Fruit fly (Drosophila melanogaster) whole organism, embryonic: Measurements from ENCODE around the gene pall.
A peak's percentile ranks its signal among the peaks of the same experiment; 100 is the strongest.

Source experiments
- Abd-B ChIP-seq: fragments of 200-800 bp; sonication (Bioruptor generic); optimal IDR thresholded peaks from 2 replicates; lab custom pipeline; 2018; ENCODE audit warnings: missing biosample characterization, mild to moderate bottlenecking, missing genetic modification characterization, moderate library complexity
- Ada2b ChIP-seq: fragments of 200-800 bp; sonication (Bioruptor generic); IDR thresholded peaks from 2 replicates; pipeline ENCODE4 v1.3.6; 2022; ENCODE audit warnings: missing biosample characterization, missing genetic modification characterization
- CG11093 ChIP-seq: fragments of 200-800 bp; sonication (Bioruptor generic); IDR thresholded peaks from 3 replicates; pipeline ENCODE4 v1.3.6; 2022; ENCODE audit warnings: missing biosample characterization, missing genetic modification characterization
- CG12071 ChIP-seq: fragments of 200-800 bp; sonication (Bioruptor generic); optimal IDR thresholded peaks from 3 replicates; lab custom pipeline; 2018; ENCODE audit warnings: missing biosample characterization, mild to moderate bottlenecking, missing genetic modification characterization
- CG12155 ChIP-seq: fragments of 200-800 bp; sonication (Bioruptor generic); optimal IDR thresholded peaks from 3 replicates; lab custom pipeline; 2016; ENCODE audit warnings: missing biosample characterization, missing genetic modification characterization
- CG13775 ChIP-seq: fragments of 200-800 bp; sonication (Bioruptor generic); optimal IDR thresholded peaks from 3 replicates; lab custom pipeline; 2017; ENCODE audit warnings: missing biosample characterization, mild to moderate bottlenecking, missing genetic modification characterization
- CG14014 ChIP-seq: fragments of 200-800 bp; sonication (Bioruptor generic); IDR thresholded peaks from 2 replicates; pipeline ENCODE4 v1.3.6; 2022; ENCODE audit warnings: missing biosample characterization, missing genetic modification characterization
- CG15011 ChIP-seq: fragments of 200-800 bp; sonication (Bioruptor generic); optimal IDR thresholded peaks from 3 replicates; lab custom pipeline; 2018; ENCODE audit warnings: missing biosample characterization, mild to moderate bottlenecking, missing genetic modification characterization
- CG17568 ChIP-seq: fragments of 200-800 bp; sonication (Bioruptor generic); optimal IDR thresholded peaks from 2 replicates; lab custom pipeline; 2018; ENCODE audit warnings: missing biosample characterization, mild to moderate bottlenecking, missing genetic modification characterization, moderate library complexity
- CG2120 ChIP-seq: fragments of 200-800 bp; sonication (Bioruptor generic); optimal IDR thresholded peaks from 3 replicates; lab custom pipeline; 2016; ENCODE audit warnings: missing biosample characterization, missing genetic modification characterization
- CG3281 ChIP-seq: fragments of 200-800 bp; sonication (Bioruptor generic); optimal IDR thresholded peaks from 3 replicates; lab custom pipeline; 2017; ENCODE audit warnings: missing biosample characterization, mild to moderate bottlenecking, missing genetic modification characterization
- CG3407 ChIP-seq: fragments of 200-800 bp; sonication (Bioruptor generic); optimal IDR thresholded peaks from 2 replicates; lab custom pipeline; 2018; ENCODE audit warnings: missing biosample characterization, mild to moderate bottlenecking, missing genetic modification characterization
- CG6272 ChIP-seq: fragments of 200-800 bp; sonication (Bioruptor generic); IDR thresholded peaks from 2 replicates; pipeline ENCODE4 v1.3.6; 2022; ENCODE audit warnings: missing biosample characterization, missing genetic modification characterization
- CG9817 ChIP-seq: fragments of 200-800 bp; sonication (Bioruptor generic); optimal IDR thresholded peaks from 2 replicates; lab custom pipeline; 2018; ENCODE audit warnings: missing biosample characterization, mild to moderate bottlenecking, missing genetic modification characterization, moderate library complexity
- CG9876 ChIP-seq: fragments of 200-800 bp; sonication (Bioruptor generic); optimal IDR thresholded peaks from 2 replicates; lab custom pipeline; 2016; ENCODE audit warnings: missing biosample characterization, missing genetic modification characterization
- CrebB ChIP-seq: fragments of 200-800 bp; sonication (Bioruptor generic); optimal IDR thresholded peaks from 3 replicates; lab custom pipeline; 2018; ENCODE audit warnings: missing biosample characterization, mild to moderate bottlenecking, missing genetic modification characterization
- H15 ChIP-seq: fragments of 200-800 bp; sonication (Bioruptor generic); IDR thresholded peaks from 3 replicates; pipeline ENCODE4 v1.3.6; 2022; ENCODE audit warnings: missing biosample characterization, missing genetic modification characterization
- H2.0 ChIP-seq: fragments of 200-800 bp; sonication (Bioruptor generic); IDR thresholded peaks from 2 replicates; pipeline ENCODE4 v1.3.6; 2022; ENCODE audit warnings: missing biosample characterization, missing genetic modification characterization
- Hey ChIP-seq: fragments of 200-800 bp; sonication (Bioruptor generic); optimal IDR thresholded peaks from 3 replicates; lab custom pipeline; 2018; ENCODE audit warnings: missing biosample characterization, mild to moderate bottlenecking, missing genetic modification characterization
- Hsf ChIP-seq: fragments of 200-800 bp; sonication (Bioruptor generic); optimal IDR thresholded peaks from 3 replicates; lab custom pipeline; 2016; ENCODE audit warnings: missing biosample characterization, missing genetic modification characterization
- Lpt ChIP-seq: fragments of >200 bp; optimal IDR thresholded peaks from 2 replicates; lab custom pipeline; 2018; ENCODE audit warnings: missing biosample characterization, missing genetic modification characterization
- MTF-1 ChIP-seq: fragments of 200-800 bp; sonication (Bioruptor generic); optimal IDR thresholded peaks from 2 replicates; lab custom pipeline; 2018; ENCODE audit warnings: missing biosample characterization, mild to moderate bottlenecking, missing genetic modification characterization, borderline replicate concordance
- Rfx ChIP-seq: fragments of 200-800 bp; sonication (Bioruptor generic); IDR thresholded peaks from 2 replicates; pipeline ENCODE4 v1.3.6; 2022; ENCODE audit warnings: missing biosample characterization, missing genetic modification characterization
- Six4 ChIP-seq: fragments of 200-800 bp; sonication (Bioruptor generic); optimal IDR thresholded peaks from 2 replicates; lab custom pipeline; 2016; ENCODE audit warnings: missing biosample characterization, missing genetic modification characterization
- Sry-β ChIP-seq: fragments of 200-800 bp; sonication (Bioruptor generic); optimal IDR thresholded peaks from 2 replicates; lab custom pipeline; 2018; ENCODE audit warnings: missing biosample characterization, mild to moderate bottlenecking, missing genetic modification characterization, moderate library complexity
- Stat92E ChIP-seq, 3 experiments: fragments of >200 bp in 2 of 3; fragments of 200-800 bp in 1 of 3; sonication (Bioruptor generic) in 1 of 3; optimal IDR thresholded peaks; 2 replicates each; lab custom pipeline; 2017 to 2019; ENCODE audit warnings: missing biosample characterization in 3 of 3, missing genetic modification characterization in 3 of 3, mild to moderate bottlenecking in 1 of 3, moderate library complexity in 1 of 3
- TFAM ChIP-seq: fragments of 200-800 bp; sonication (Bioruptor generic); optimal IDR thresholded peaks from 2 replicates; lab custom pipeline; 2017; ENCODE audit warnings: missing biosample characterization, missing genetic modification characterization, inconsistent platforms
- Vsx1 ChIP-seq: fragments of 200-800 bp; sonication (Bioruptor generic); optimal IDR thresholded peaks from 2 replicates; lab custom pipeline; 2017; ENCODE audit warnings: missing biosample characterization, mild to moderate bottlenecking, missing genetic modification characterization, missing genetic modification reagents
- YL-1 ChIP-seq: fragments of 200-800 bp; sonication (Bioruptor generic); optimal IDR thresholded peaks from 3 replicates; lab custom pipeline; 2017; ENCODE audit warnings: missing biosample characterization, mild to moderate bottlenecking, missing genetic modification characterization
- ase ChIP-seq: fragments of 200-800 bp; sonication (Bioruptor generic); IDR thresholded peaks from 3 replicates; pipeline ENCODE4 v1.3.6; 2022; ENCODE audit warnings: missing biosample characterization, missing genetic modification characterization
- danr ChIP-seq: fragments of 200-800 bp; sonication (Bioruptor generic); IDR thresholded peaks from 2 replicates; pipeline ENCODE4 v1.3.6; 2022; ENCODE audit warnings: missing biosample characterization, missing genetic modification characterization
- dm ChIP-seq: fragments of 200-800 bp; sonication (Bioruptor generic); optimal IDR thresholded peaks from 3 replicates; lab custom pipeline; 2016; ENCODE audit warnings: missing biosample characterization, missing genetic modification characterization
- eyg ChIP-seq: fragments of 200-800 bp; sonication (Bioruptor generic); optimal IDR thresholded peaks from 3 replicates; lab custom pipeline; 2016; ENCODE audit warnings: missing biosample characterization, missing genetic modification characterization
- fd102C ChIP-seq: fragments of 200-800 bp; sonication (Bioruptor generic); optimal IDR thresholded peaks from 2 replicates; lab custom pipeline; 2018; ENCODE audit warnings: missing biosample characterization, mild to moderate bottlenecking, missing genetic modification characterization, moderate library complexity
- fd3F ChIP-seq: fragments of 200-800 bp; sonication (Bioruptor generic); optimal IDR thresholded peaks from 2 replicates; lab custom pipeline; 2018; ENCODE audit warnings: missing biosample characterization, mild to moderate bottlenecking, missing genetic modification characterization, moderate library complexity
- ham ChIP-seq: fragments of 200-800 bp; sonication (Bioruptor generic); IDR thresholded peaks from 2 replicates; pipeline ENCODE4 v1.3.6; 2022; ENCODE audit warnings: missing biosample characterization, missing genetic modification characterization
- insv ChIP-seq, 2 experiments: fragments of 200-800 bp; sonication (Bioruptor generic); optimal IDR thresholded peaks; 3 replicates each; lab custom pipeline; 2016 to 2018; ENCODE audit warnings: missing biosample characterization in 2 of 2, missing genetic modification characterization in 2 of 2
- lbe ChIP-seq: fragments of 200-800 bp; sonication (Bioruptor generic); optimal IDR thresholded peaks from 2 replicates; lab custom pipeline; 2016; ENCODE audit warnings: missing biosample characterization, mild to moderate bottlenecking, missing genetic modification characterization
- mld ChIP-seq: fragments of 200-800 bp; sonication (Bioruptor generic); IDR thresholded peaks from 3 replicates; pipeline ENCODE4 v1.3.6; 2022; ENCODE audit warnings: missing biosample characterization, missing genetic modification characterization; ENCODE audit not compliant: partially characterized antibody
- nau ChIP-seq: fragments of 200-800 bp; sonication (Bioruptor generic); optimal IDR thresholded peaks from 3 replicates; lab custom pipeline; 2017; ENCODE audit warnings: missing biosample characterization, mild to moderate bottlenecking, missing genetic modification characterization, missing genetic modification reagents
- p53 ChIP-seq: fragments of 200-800 bp; sonication (Bioruptor generic); optimal IDR thresholded peaks from 2 replicates; lab custom pipeline; 2016; ENCODE audit warnings: missing biosample characterization, missing genetic modification characterization
- sd ChIP-seq: fragments of 200-800 bp; sonication (Bioruptor generic); optimal IDR thresholded peaks from 3 replicates; lab custom pipeline; 2018; ENCODE audit warnings: missing biosample characterization, mild to moderate bottlenecking, missing genetic modification characterization, moderate library complexity
- stc ChIP-seq: fragments of 200-800 bp; sonication (Bioruptor generic); IDR thresholded peaks from 2 replicates; pipeline ENCODE4 v1.3.6; 2022; ENCODE audit warnings: missing biosample characterization, missing genetic modification characterization
- toy ChIP-seq: fragments of 200-800 bp; sonication (Bioruptor generic); IDR thresholded peaks from 2 replicates; pipeline ENCODE4 v1.3.6; 2022; ENCODE audit warnings: missing biosample characterization, missing genetic modification characterization
- trh ChIP-seq: fragments of 200-800 bp; sonication (Bioruptor generic); optimal IDR thresholded peaks from 2 replicates; lab custom pipeline; 2016; ENCODE audit warnings: missing biosample characterization, missing genetic modification characterization
- tup ChIP-seq: fragments of 200-800 bp; sonication (Bioruptor generic); optimal IDR thresholded peaks from 2 replicates; lab custom pipeline; 2016; ENCODE audit warnings: missing biosample characterization, mild to moderate bottlenecking, missing genetic modification characterization, moderate library complexity
- vfl ChIP-seq: fragments of 200-800 bp; sonication (Bioruptor generic); optimal IDR thresholded peaks from 2 replicates; lab custom pipeline; 2016; ENCODE audit warnings: missing biosample characterization, missing genetic modification characterization
- wek ChIP-seq: fragments of 200-800 bp; sonication (Bioruptor generic); optimal IDR thresholded peaks from 3 replicates; lab custom pipeline; 2018; ENCODE audit warnings: missing biosample characterization, mild to moderate bottlenecking, missing genetic modification characterization, moderate library complexity
- zf30C ChIP-seq: fragments of 200-800 bp; sonication (Bioruptor generic); optimal IDR thresholded peaks from 3 replicates; lab custom pipeline; 2018; ENCODE audit warnings: missing biosample characterization, mild to moderate bottlenecking, missing genetic modification characterization
- zfh2 ChIP-seq: fragments of 200-800 bp; sonication (Bioruptor generic); optimal IDR thresholded peaks from 2 replicates; lab custom pipeline; 2016; ENCODE audit warnings: missing biosample characterization, missing genetic modification characterization

Gene pall

DNA sequence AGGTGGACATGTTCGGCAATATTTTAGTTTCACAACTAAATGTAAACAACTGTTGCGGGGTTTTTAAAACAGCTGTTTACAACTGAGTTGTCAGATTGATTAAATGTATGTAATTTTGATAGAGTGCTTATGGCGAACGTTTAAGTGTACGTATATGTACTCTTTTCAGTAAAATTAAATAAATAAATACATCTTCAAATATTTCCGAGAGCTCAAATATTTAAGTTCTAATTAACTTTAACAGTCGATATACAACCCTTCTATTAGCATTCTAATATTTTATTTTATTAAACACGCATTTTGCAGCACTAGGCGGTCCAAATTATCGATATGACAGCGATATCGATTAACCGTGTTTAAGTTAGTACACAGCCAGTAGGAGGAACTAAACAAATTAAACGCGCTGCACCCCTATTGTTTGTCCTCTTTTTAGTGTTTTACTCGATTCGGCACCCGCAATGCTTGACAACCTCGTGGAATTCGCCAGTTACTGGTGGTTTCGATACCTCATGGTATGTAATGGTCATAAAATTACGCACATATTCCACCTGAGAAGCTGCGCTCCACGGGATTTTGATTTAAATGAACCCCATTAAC lies 36.0 kb downstream of the pall start, which contains the start of the genes CG3448 and ghi (continued):
- TF ChIP-seq Rfx (GFP tag; lab: Robert Waterston, UW) (peak; percentile 64), mld (GFP tag; lab: Robert Waterston, UW) (no peak), sd (no peak), zf30C (GFP tag; lab: Kevin White, UChicago) (no peak), insv (GFP tag; optimal IDR thresholded peaks at IDR 0.05; lab: Kevin White, UChicago) (peak in 1 of 2 experiments; percentile 28), YL-1 (peak; percentile 63), zfh2 (GFP tag; lab: Kevin White, UChicago) (peak; percentile 67), H2.0 (no peak), Abd-B (GFP tag; lab: Kevin White, UChicago) (peak; percentile 73), H15 (GFP tag; lab: Robert Waterston, UW) (peak; percentile 55; the same call in 1 of the 3 replicates), p53 (GFP tag; lab: Kevin White, UChicago) (no peak), TFAM (GFP tag; lab: Kevin White, UChicago) (no peak), ase (no peak), CG2120 (GFP tag; lab: Kevin White, UChicago) (peak; percentile 70), ham (no peak), Ada2b (GFP tag; lab: Robert Waterston, UW) (peak; percentile 54; the same call in 1 of the 2 replicates), danr (GFP tag; lab: Robert Waterston, UW) (0 out of 2 replicates have a peak, but pooled peaks have one; percentile 6), CG9817 (peak; percentile 73), CG3407 (GFP tag; lab: Kevin White, UChicago) (no peak), dm (GFP tag; lab: Kevin White, UChicago) (peak; percentile 15), Hey (tag; lab: Kevin White, UChicago) (no peak), lbe (GFP tag; lab: Kevin White, UChicago) (peak; percentile 79), Vsx1 (GFP tag; lab: Kevin White, UChicago) (peak; percentile 87), Sry-β (no peak), CG12155 (GFP tag; lab: Kevin White, UChicago) (peak; percentile 57), eyg (no peak), CG3281 (GFP tag; lab: Kevin White, UChicago) (peak; percentile 68), Stat92E (GFP tag; optimal IDR thresholded peaks at IDR 0.05; lab: Kevin White, UChicago) (peak in 1 of 3 experiments; percentile 39), Six4 (peak; percentile 24), CrebB (tag; lab: Kevin White, UChicago) (no peak), CG15011 (GFP tag; lab: Kevin White, UChicago) (peak; percentile 51), CG14014 (GFP tag; lab: Robert Waterston, UW) (no peak), MTF-1 (no peak), CG12071 (GFP tag; lab: Kevin White, UChicago) (no peak), Hsf (peak; percentile 35), vfl (GFP tag; lab: Kevin White, UChicago) (peak; percentile 14), trh (GFP tag; lab: Kevin White, UChicago) (no peak), tup (GFP tag; lab: Kevin White, UChicago) (no peak), CG17568 (no peak), Lpt (GFP tag; lab: Kevin White, UChicago) (no peak), wek (GFP tag; lab: Kevin White, UChicago) (peak; percentile 6), toy (GFP tag; lab: Robert Waterston, UW) (no peak), CG6272 (GFP tag; lab: Robert Waterston, UW) (peak; percentile 60; the same call in 1 of the 2 replicates), CG9876 (GFP tag; lab: Kevin White, UChicago) (no peak), stc (GFP tag; lab: Robert Waterston, UW) (peak; percentile 58), CG11093 (GFP tag; lab: Robert Waterston, UW) (no peak), nau (GFP tag; lab: Kevin White, UChicago) (no peak), fd3F (GFP tag; lab: Kevin White, UChicago) (no peak), fd102C (GFP tag; lab: Kevin White, UChicago) (no peak), CG13775 (GFP tag; lab: Kevin White, UChicago) (peak; percentile 18)
